Fruit fly (Drosophila melanogaster) whole organism, embryonic: ENCODE data around the gene CG44158.

Experiments
- CG10366 ChIP-seq: fragments of 200-800 bp; sonication (Bioruptor generic); IDR thresholded peaks from 2 replicates; pipeline ENCODE4 v1.3.6; 2022; ENCODE audit warnings: missing biosample characterization, missing genetic modification characterization
- CG10654 ChIP-seq: fragments of 200-800 bp; sonication (Bioruptor generic); optimal IDR thresholded peaks from 2 replicates; lab custom pipeline; 2016; ENCODE audit warnings: missing biosample characterization, missing genetic modification characterization
- CG10959 ChIP-seq: fragments of 200-800 bp; sonication (Bioruptor generic); IDR thresholded peaks from 2 replicates; pipeline ENCODE4 v1.3.6; 2022; ENCODE audit warnings: missing biosample characterization, missing genetic modification characterization
- CG10979 ChIP-seq: fragments of 200-800 bp; sonication (Bioruptor generic); optimal IDR thresholded peaks from 2 replicates; lab custom pipeline; 2018; ENCODE audit warnings: missing biosample characterization, mild to moderate bottlenecking, missing genetic modification characterization, moderate library complexity
- CG11504 ChIP-seq: fragments of 200-800 bp; sonication (Bioruptor generic); optimal IDR thresholded peaks from 3 replicates; lab custom pipeline; 2019; ENCODE audit warnings: missing biosample characterization, mild to moderate bottlenecking, missing genetic modification characterization, moderate library complexity
- CG11723 ChIP-seq: fragments of 200-800 bp; sonication (Bioruptor generic); optimal IDR thresholded peaks from 2 replicates; lab custom pipeline; 2017; ENCODE audit warnings: missing biosample characterization, mild to moderate bottlenecking, missing genetic modification characterization
- CG12219 ChIP-seq: fragments of 200-800 bp; sonication (Bioruptor generic); optimal IDR thresholded peaks from 3 replicates; lab custom pipeline; 2018; ENCODE audit warnings: missing biosample characterization, mild to moderate bottlenecking, missing genetic modification characterization
- CG12236 ChIP-seq: fragments of 200-800 bp; sonication (Bioruptor generic); optimal IDR thresholded peaks from 2 replicates; lab custom pipeline; 2016; ENCODE audit warnings: missing biosample characterization, missing genetic modification characterization
- CG12299 ChIP-seq: fragments of 200-800 bp; sonication (Bioruptor generic); optimal IDR thresholded peaks from 2 replicates; lab custom pipeline; 2018; ENCODE audit warnings: missing biosample characterization, mild to moderate bottlenecking, missing genetic modification characterization
- CG12659 ChIP-seq: fragments of 200-800 bp; sonication (Bioruptor generic); optimal IDR thresholded peaks from 3 replicates; lab custom pipeline; 2017; ENCODE audit warnings: mild to moderate bottlenecking, missing biosample characterization, missing genetic modification reagents, missing genetic modification characterization
- CG13775 ChIP-seq: fragments of 200-800 bp; sonication (Bioruptor generic); optimal IDR thresholded peaks from 3 replicates; lab custom pipeline; 2017; ENCODE audit warnings: missing biosample characterization, mild to moderate bottlenecking, missing genetic modification characterization
- CG14860 ChIP-seq: fragments of 200-800 bp; sonication (Bioruptor generic); IDR thresholded peaks from 3 replicates; pipeline ENCODE4 v1.3.6; 2022; ENCODE audit warnings: missing biosample characterization, missing genetic modification characterization; ENCODE audit not compliant: partially characterized antibody
- CG1832 ChIP-seq: fragments of 200-800 bp; sonication (Bioruptor generic); optimal IDR thresholded peaks from 2 replicates; lab custom pipeline; 2017; ENCODE audit warnings: missing biosample characterization, mild to moderate bottlenecking, missing genetic modification characterization, inconsistent platforms
- CG3281 ChIP-seq: fragments of 200-800 bp; sonication (Bioruptor generic); optimal IDR thresholded peaks from 3 replicates; lab custom pipeline; 2017; ENCODE audit warnings: missing biosample characterization, mild to moderate bottlenecking, missing genetic modification characterization
- CG3407 ChIP-seq: fragments of 200-800 bp; sonication (Bioruptor generic); optimal IDR thresholded peaks from 2 replicates; lab custom pipeline; 2018; ENCODE audit warnings: missing biosample characterization, mild to moderate bottlenecking, missing genetic modification characterization
- CG34422 ChIP-seq: fragments of 200-800 bp; sonication (Bioruptor generic); IDR thresholded peaks from 3 replicates; pipeline ENCODE4 v1.3.6; 2022; ENCODE audit warnings: missing biosample characterization, missing genetic modification characterization
- CG4854 ChIP-seq: fragments of 200-800 bp; sonication (Bioruptor generic); optimal IDR thresholded peaks from 2 replicates; lab custom pipeline; 2016; ENCODE audit warnings: missing biosample characterization, missing genetic modification characterization, inconsistent platforms
- CG8281 ChIP-seq: fragments of 200-800 bp; sonication (Bioruptor generic); optimal IDR thresholded peaks from 2 replicates; lab custom pipeline; 2018; ENCODE audit warnings: missing biosample characterization, mild to moderate bottlenecking, missing genetic modification characterization, moderate library complexity
- CG9215 ChIP-seq: fragments of 200-800 bp; sonication (Bioruptor generic); IDR thresholded peaks from 2 replicates; pipeline ENCODE4 v1.3.6; 2022; ENCODE audit warnings: missing biosample characterization, missing genetic modification characterization
- CHES-1-like ChIP-seq: fragments of 200-800 bp; sonication (Bioruptor generic); optimal IDR thresholded peaks from 2 replicates; lab custom pipeline; 2016; ENCODE audit warnings: missing biosample characterization, missing genetic modification characterization
- Dip3 ChIP-seq: fragments of 200-800 bp; sonication (Bioruptor generic); optimal IDR thresholded peaks from 3 replicates; lab custom pipeline; 2016; ENCODE audit warnings: missing biosample characterization, missing genetic modification characterization
- Dll ChIP-seq: fragments of 200-800 bp; sonication (Bioruptor generic); IDR thresholded peaks from 4 replicates; pipeline ENCODE4 v1.3.6; 2022; ENCODE audit warnings: missing biosample characterization, missing genetic modification characterization; ENCODE audit not compliant: partially characterized antibody
- ERR ChIP-seq: fragments of 200-800 bp; sonication (Bioruptor generic); optimal IDR thresholded peaks from 2 replicates; lab custom pipeline; 2016; ENCODE audit warnings: missing biosample characterization, missing genetic modification characterization
- Eip74EF ChIP-seq, 2 experiments: fragments of 200-800 bp in 1 of 2; fragments of >200 bp in 1 of 2; sonication (Bioruptor generic) in 1 of 2; optimal IDR thresholded peaks; 2 replicates each; lab custom pipeline; 2017 to 2019; ENCODE audit warnings: missing biosample characterization in 2 of 2, missing genetic modification characterization in 2 of 2, mild to moderate bottlenecking in 1 of 2, moderate library complexity in 1 of 2
- Elba2 ChIP-seq: fragments of 200-800 bp; sonication (Bioruptor generic); optimal IDR thresholded peaks from 3 replicates; lab custom pipeline; 2016; ENCODE audit warnings: missing biosample characterization, missing genetic modification characterization
- Gsc ChIP-seq: fragments of 200-800 bp; sonication (Bioruptor generic); IDR thresholded peaks from 2 replicates; pipeline ENCODE4 v1.3.6; 2022; ENCODE audit warnings: missing biosample characterization, missing genetic modification characterization
- H15 ChIP-seq: fragments of 200-800 bp; sonication (Bioruptor generic); IDR thresholded peaks from 3 replicates; pipeline ENCODE4 v1.3.6; 2022; ENCODE audit warnings: missing biosample characterization, missing genetic modification characterization
- HmgZ ChIP-seq: fragments of 200-800 bp; sonication (Bioruptor generic); optimal IDR thresholded peaks from 2 replicates; lab custom pipeline; 2018; ENCODE audit warnings: missing biosample characterization, mild to moderate bottlenecking, missing genetic modification characterization
- Ravus ChIP-seq: fragments of 200-800 bp; sonication (Bioruptor generic); IDR thresholded peaks from 2 replicates; pipeline ENCODE4 v1.3.6; 2022; ENCODE audit warnings: missing biosample characterization, missing genetic modification characterization
- Stat92E ChIP-seq, 3 experiments: fragments of >200 bp in 2 of 3; fragments of 200-800 bp in 1 of 3; sonication (Bioruptor generic) in 1 of 3; optimal IDR thresholded peaks; 2 replicates each; lab custom pipeline; 2017 to 2019; ENCODE audit warnings: missing biosample characterization in 3 of 3, missing genetic modification characterization in 3 of 3, mild to moderate bottlenecking in 1 of 3, moderate library complexity in 1 of 3
- ase ChIP-seq: fragments of 200-800 bp; sonication (Bioruptor generic); IDR thresholded peaks from 3 replicates; pipeline ENCODE4 v1.3.6; 2022; ENCODE audit warnings: missing biosample characterization, missing genetic modification characterization
- az2 ChIP-seq: fragments of 200-800 bp; sonication (Bioruptor generic); optimal IDR thresholded peaks from 3 replicates; lab custom pipeline; 2016; ENCODE audit warnings: missing biosample characterization, missing genetic modification characterization
- bigmax ChIP-seq: fragments of 200-800 bp; sonication (Bioruptor generic); optimal IDR thresholded peaks from 2 replicates; lab custom pipeline; 2018; ENCODE audit warnings: missing biosample characterization, mild to moderate bottlenecking, missing genetic modification characterization
- cad ChIP-seq: fragments of >200 bp; optimal IDR thresholded peaks from 2 replicates; lab custom pipeline; 2017; ENCODE audit warnings: missing biosample characterization, missing genetic modification characterization
- cato ChIP-seq: fragments of 200-800 bp; sonication (Bioruptor generic); optimal IDR thresholded peaks from 2 replicates; lab custom pipeline; 2016; ENCODE audit warnings: missing biosample characterization, missing genetic modification characterization, borderline replicate concordance
- chif ChIP-seq, 2 experiments: fragments of 200-800 bp; sonication (Bioruptor generic); optimal IDR thresholded peaks; 3 replicates each; lab custom pipeline; 2016; ENCODE audit warnings: missing biosample characterization in 2 of 2, missing genetic modification characterization in 2 of 2
- chm ChIP-seq: fragments of 200-800 bp; sonication (Bioruptor generic); IDR thresholded peaks from 2 replicates; pipeline ENCODE4 v1.3.6; 2022; ENCODE audit warnings: missing biosample characterization, missing genetic modification characterization
- dm ChIP-seq: fragments of 200-800 bp; sonication (Bioruptor generic); optimal IDR thresholded peaks from 3 replicates; lab custom pipeline; 2016; ENCODE audit warnings: missing biosample characterization, missing genetic modification characterization
- dmrt11E ChIP-seq: fragments of 200-800 bp; sonication (Bioruptor generic); optimal IDR thresholded peaks from 3 replicates; lab custom pipeline; 2018; ENCODE audit warnings: missing biosample characterization, mild to moderate bottlenecking, missing genetic modification characterization, moderate library complexity
- eyg ChIP-seq: fragments of 200-800 bp; sonication (Bioruptor generic); optimal IDR thresholded peaks from 3 replicates; lab custom pipeline; 2016; ENCODE audit warnings: missing biosample characterization, missing genetic modification characterization
- fru ChIP-seq: fragments of >200 bp; optimal IDR thresholded peaks from 2 replicates; lab custom pipeline; 2017
- hb ChIP-seq: fragments of 200-800 bp; sonication (Bioruptor generic); IDR thresholded peaks from 3 replicates; pipeline ENCODE4 v1.3.6; 2022; ENCODE audit warnings: missing biosample characterization, missing genetic modification characterization; ENCODE audit not compliant: partially characterized antibody
- mirr ChIP-seq: fragments of 200-800 bp; sonication (Bioruptor generic); optimal IDR thresholded peaks from 3 replicates; lab custom pipeline; 2018; ENCODE audit warnings: missing biosample characterization, mild to moderate bottlenecking, missing genetic modification characterization
- org-1 ChIP-seq: fragments of 200-800 bp; sonication (Bioruptor generic); optimal IDR thresholded peaks from 2 replicates; lab custom pipeline; 2017; ENCODE audit warnings: missing biosample characterization, missing genetic modification characterization
- sd ChIP-seq: fragments of 200-800 bp; sonication (Bioruptor generic); optimal IDR thresholded peaks from 3 replicates; lab custom pipeline; 2018; ENCODE audit warnings: missing biosample characterization, mild to moderate bottlenecking, missing genetic modification characterization, moderate library complexity
- seq ChIP-seq: fragments of 200-800 bp; sonication (Bioruptor generic); IDR thresholded peaks from 2 replicates; pipeline ENCODE4 v1.3.6; 2022; ENCODE audit warnings: missing biosample characterization, missing genetic modification characterization
- shn ChIP-seq: fragments of 200-800 bp; sonication (Bioruptor generic); optimal IDR thresholded peaks from 3 replicates; lab custom pipeline; 2016; ENCODE audit warnings: missing biosample characterization, missing genetic modification characterization
- trh ChIP-seq: fragments of 200-800 bp; sonication (Bioruptor generic); optimal IDR thresholded peaks from 2 replicates; lab custom pipeline; 2016; ENCODE audit warnings: missing biosample characterization, missing genetic modification characterization

The CG44158 gene

DNA sequence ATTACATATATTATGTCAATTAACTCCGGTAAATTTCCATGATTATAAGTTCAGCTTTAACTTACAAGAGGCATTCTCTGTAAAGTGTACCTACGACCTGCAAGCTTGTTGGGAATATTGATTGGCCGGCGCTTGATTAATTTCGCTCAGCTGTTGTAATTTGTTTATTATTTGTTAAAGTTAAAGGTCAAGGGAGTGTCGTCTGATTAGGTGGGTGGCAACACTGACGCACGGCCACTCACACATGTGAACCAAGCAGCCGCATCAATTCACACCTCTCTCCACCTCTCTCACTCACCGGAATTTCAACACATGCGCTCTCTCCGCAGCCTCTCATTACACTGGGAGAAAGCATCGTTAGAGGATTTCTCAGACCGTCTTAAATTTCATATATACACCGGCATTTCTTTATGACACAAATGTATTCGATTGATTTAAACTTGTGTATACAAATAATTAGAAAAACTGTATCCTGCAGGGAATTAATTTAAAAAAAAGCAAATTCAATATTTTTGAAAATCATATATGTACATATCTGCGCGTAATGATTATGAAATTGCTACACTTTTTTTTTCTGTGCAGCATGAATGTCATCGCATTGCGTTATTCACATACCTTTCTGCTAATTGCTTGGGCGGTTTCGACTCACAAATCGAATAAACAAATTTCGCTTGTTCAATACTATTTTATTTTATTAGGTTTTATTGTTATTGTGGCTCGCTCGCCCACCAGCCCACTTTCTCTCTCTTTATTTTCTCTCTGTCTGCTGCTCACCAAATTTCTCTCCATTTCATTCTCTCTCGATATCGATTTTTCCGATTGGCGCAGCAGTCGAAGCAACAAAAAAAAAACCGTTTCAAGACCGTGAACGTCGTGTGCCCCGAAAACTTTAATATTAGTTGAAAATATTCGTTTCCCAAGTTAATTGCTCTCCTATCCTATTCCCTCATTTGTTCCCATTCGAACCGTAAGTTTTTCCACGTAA lies 36.3 kb upstream of the CG44158 start (continued):
- TF ChIP-seq CG3407 (peak; percentile 88), shn (GFP tag; lab: Kevin White, UChicago) (peak; percentile 90), Ravus (GFP tag; lab: Robert Waterston, UW) (peak; percentile 61), CG1832 (GFP tag; lab: Kevin White, UChicago) (no peak), chif (GFP tag; optimal IDR thresholded peaks at IDR 0.05; lab: Kevin White, UChicago) (peak; percentile 88 to 93), CG14860 (no peak), CG10654 (GFP tag; lab: Kevin White, UChicago) (peak; percentile 89), Stat92E (GFP tag; optimal IDR thresholded peaks at IDR 0.05; lab: Kevin White, UChicago) (peak in 1 of 3 experiments; percentile 85), CG3281 (GFP tag; lab: Kevin White, UChicago) (peak; percentile 94), dm (GFP tag; lab: Kevin White, UChicago) (peak; percentile 69), az2 (peak; percentile 95), trh (GFP tag; lab: Kevin White, UChicago) (peak; percentile 71), H15 (GFP tag; lab: Robert Waterston, UW) (peak; percentile 75), CG8281 (tag; lab: Kevin White, UChicago) (peak; percentile 82), CG9215 (GFP tag; lab: Robert Waterston, UW) (peak; percentile 87), CG12236 (GFP tag; lab: Kevin White, UChicago) (peak; percentile 93), CG12219 (peak; percentile 96), fru (lab: Kevin White, UChicago) (no peak), sd (tag; lab: Kevin White, UChicago) (peak; percentile 94), Elba2 (GFP tag; lab: Kevin White, UChicago) (peak; percentile 66), HmgZ (tag; lab: Kevin White, UChicago) (peak; percentile 92), cato (GFP tag; lab: Kevin White, UChicago) (peak; percentile 89), CG10979 (peak; percentile 94), ase (peak; percentile 82), cad (GFP tag; lab: Kevin White, UChicago) (no peak), CG12299 (peak; percentile 87), mirr (no peak), seq (peak; percentile 88), ERR (GFP tag; lab: Kevin White, UChicago) (peak; percentile 83), Gsc (peak; percentile 69), Dll (GFP tag; lab: Robert Waterston, UW) (no peak; the same call in 2 of the 4 replicates), CG4854 (GFP tag; lab: Kevin White, UChicago) (peak; percentile 84), hb (GFP tag; lab: Robert Waterston, UW) (no peak), CG12659 (GFP tag; lab: Kevin White, UChicago) (peak; percentile 95), org-1 (GFP tag; lab: Kevin White, UChicago) (peak; percentile 94), CG13775 (GFP tag; lab: Kevin White, UChicago) (peak; percentile 94), bigmax (GFP tag; lab: Kevin White, UChicago) (no peak), CG11723 (GFP tag; lab: Kevin White, UChicago) (peak; percentile 89), eyg (GFP tag; lab: Kevin White, UChicago) (peak; percentile 79), CHES-1-like (peak; percentile 91), CG34422 (GFP tag; lab: Robert Waterston, UW) (peak; percentile 80), CG10366 (peak; percentile 82), dmrt11E (peak; percentile 91), CG10959 (peak; percentile 78), CG11504 (tag; lab: Kevin White, UChicago) (peak; percentile 96), Eip74EF (GFP tag; optimal IDR thresholded peaks at IDR 0.05; lab: Kevin White, UChicago) (peak in 1 of 2 experiments; percentile 96), Dip3 (GFP tag; lab: Kevin White, UChicago) (peak; percentile 85), chm (GFP tag; lab: Robert Waterston, UW) (peak; percentile 78)
